Worm (Caenorhabditis elegans) whole organism, late embryonic: Measurements from ENCODE around the gene C26B9.2.

Experiments used
- C08G9.2 ChIP-seq: sonication (generic microtip); optimal IDR thresholded peaks from 2 replicates; lab custom pipeline; 2016; ENCODE audit warnings: mild to moderate bottlenecking, missing genetic modification characterization, moderate library complexity, missing compliant biosample characterization
- C38D4.7 ChIP-seq: fragments of 200-800 bp; sonication (Bioruptor generic); optimal IDR thresholded peaks from 2 replicates; lab custom pipeline; 2018; ENCODE audit warnings: mild to moderate bottlenecking, missing genetic modification characterization, moderate library complexity, missing compliant biosample characterization
- F13H6.1 ChIP-seq: sonication (generic microtip); optimal IDR thresholded peaks from 2 replicates; lab custom pipeline; 2016; ENCODE audit warnings: missing genetic modification characterization, missing compliant biosample characterization
- K09A11.1 ChIP-seq: sonication (generic microtip); optimal IDR thresholded peaks from 2 replicates; lab custom pipeline; 2017; ENCODE audit warnings: antibody characterized with exemption, mild to moderate bottlenecking, missing genetic modification characterization, missing compliant biosample characterization; ENCODE audit not compliant: insufficient read depth
- ama-1 ChIP-seq: fragments of 150-350 bp; optimal IDR thresholded peaks from 2 replicates; lab custom pipeline; 2014
- ceh-14 ChIP-seq: sonication (generic microtip); optimal IDR thresholded peaks from 2 replicates; lab custom pipeline; 2016; ENCODE audit warnings: missing genotype, missing genetic modification characterization, missing compliant biosample characterization
- ceh-19 ChIP-seq: fragments of 200-800 bp; sonication (Bioruptor generic); optimal IDR thresholded peaks from 2 replicates; lab custom pipeline; 2018; ENCODE audit warnings: mild to moderate bottlenecking, missing genetic modification characterization, missing compliant biosample characterization
- ceh-2 ChIP-seq: sonication (generic microtip); optimal IDR thresholded peaks from 2 replicates; lab custom pipeline; 2016; ENCODE audit warnings: missing genotype, missing genetic modification characterization, missing compliant biosample characterization
- ceh-22 ChIP-seq: sonication (generic microtip); optimal IDR thresholded peaks from 2 replicates; lab custom pipeline; 2017; ENCODE audit warnings: missing biosample characterization, missing genetic modification characterization
- ceh-31 ChIP-seq: sonication (generic microtip); optimal IDR thresholded peaks from 2 replicates; lab custom pipeline; 2016; ENCODE audit warnings: missing genetic modification characterization, missing compliant biosample characterization
- ceh-34 ChIP-seq: sonication (generic microtip); optimal IDR thresholded peaks from 2 replicates; lab custom pipeline; 2016; ENCODE audit warnings: mild to moderate bottlenecking, missing genetic modification characterization, missing compliant biosample characterization
- ceh-6 ChIP-seq: fragments of 200-800 bp; sonication (Bioruptor generic); optimal IDR thresholded peaks from 2 replicates; lab custom pipeline; 2018; ENCODE audit warnings: mild to moderate bottlenecking, missing genetic modification characterization, missing compliant biosample characterization
- ceh-9 ChIP-seq: sonication (generic microtip); optimal IDR thresholded peaks from 2 replicates; lab custom pipeline; 2016; ENCODE audit warnings: mild to moderate bottlenecking, missing genetic modification characterization, inconsistent platforms, missing compliant biosample characterization
- dmd-4 ChIP-seq: sonication (generic microtip); optimal IDR thresholded peaks from 2 replicates; lab custom pipeline; 2016; ENCODE audit warnings: borderline replicate concordance, missing genetic modification characterization, missing compliant biosample characterization
- ets-4 ChIP-seq: sonication (generic microtip); optimal IDR thresholded peaks from 2 replicates; lab custom pipeline; 2016; ENCODE audit warnings: missing genetic modification characterization, missing compliant biosample characterization
- fkh-10 ChIP-seq: fragments of 150-350 bp; optimal IDR thresholded peaks from 2 replicates; lab custom pipeline; 2014; ENCODE audit warnings: missing biosample characterization, missing genetic modification reagents, missing genetic modification characterization
- gmeb-2 ChIP-seq: sonication (generic microtip); optimal IDR thresholded peaks from 2 replicates; lab custom pipeline; 2016; ENCODE audit warnings: missing genetic modification characterization, inconsistent platforms, missing compliant biosample characterization
- hlh-6 ChIP-seq: sonication (generic microtip); optimal IDR thresholded peaks from 2 replicates; lab custom pipeline; 2016; ENCODE audit warnings: missing genotype, missing genetic modification characterization, missing compliant biosample characterization
- hlh-8 ChIP-seq: sonication (generic microtip); optimal IDR thresholded peaks from 2 replicates; lab custom pipeline; 2016; ENCODE audit warnings: missing genotype, missing genetic modification characterization, missing compliant biosample characterization
- lin-11 ChIP-seq: fragments of 200-800 bp; sonication (Bioruptor generic); optimal IDR thresholded peaks from 2 replicates; lab custom pipeline; 2018; ENCODE audit warnings: mild to moderate bottlenecking, missing genetic modification characterization, missing compliant biosample characterization
- mec-3 ChIP-seq: sonication (generic microtip); optimal IDR thresholded peaks from 2 replicates; lab custom pipeline; 2016; ENCODE audit warnings: borderline replicate concordance, missing genetic modification characterization, missing compliant biosample characterization
- nfya-1 ChIP-seq: sonication (generic microtip); optimal IDR thresholded peaks from 2 replicates; lab custom pipeline; 2017; ENCODE audit warnings: missing genetic modification characterization, mild to moderate bottlenecking, missing compliant biosample characterization, antibody characterized with exemption, moderate library complexity
- nhr-11 ChIP-seq: fragments of 150-350 bp; optimal IDR thresholded peaks from 2 replicates; lab custom pipeline; 2014; ENCODE audit warnings: missing biosample characterization, missing genetic modification characterization
- nhr-232 ChIP-seq: sonication (generic microtip); optimal IDR thresholded peaks from 2 replicates; lab custom pipeline; 2016; ENCODE audit warnings: missing genetic modification characterization, missing compliant biosample characterization
- odd-2 ChIP-seq: sonication (generic microtip); optimal IDR thresholded peaks from 2 replicates; lab custom pipeline; 2017; ENCODE audit warnings: antibody characterized with exemption, mild to moderate bottlenecking, missing genetic modification characterization, missing compliant biosample characterization
- pag-3 ChIP-seq: sonication (generic microtip); optimal IDR thresholded peaks from 2 replicates; lab custom pipeline; 2016; ENCODE audit warnings: missing compliant biosample characterization, missing genetic modification characterization, borderline replicate concordance
- pat-9 ChIP-seq: fragments of 200-800 bp; sonication (Bioruptor generic); optimal IDR thresholded peaks from 2 replicates; lab custom pipeline; 2018; ENCODE audit warnings: mild to moderate bottlenecking, missing genetic modification characterization, moderate library complexity, missing compliant biosample characterization
- pqm-1 ChIP-seq: sonication (generic microtip); optimal IDR thresholded peaks from 2 replicates; lab custom pipeline; 2016; ENCODE audit warnings: missing genetic modification characterization, missing compliant biosample characterization
- ref-2 ChIP-seq: sonication (generic microtip); optimal IDR thresholded peaks from 2 replicates; lab custom pipeline; 2016; ENCODE audit warnings: missing genetic modification characterization, missing compliant biosample characterization
- sdc-2 ChIP-seq: sonication (generic microtip); optimal IDR thresholded peaks from 2 replicates; lab custom pipeline; 2016; ENCODE audit warnings: missing genotype, missing genetic modification characterization, missing compliant biosample characterization
- sox-2 ChIP-seq: fragments of 200-800 bp; sonication (Bioruptor generic); IDR thresholded peaks from 2 replicates; pipeline ENCODE4 v1.3.6; 2022; ENCODE audit warnings: missing genetic modification reagents, missing genetic modification characterization, missing compliant biosample characterization
- sox-4 ChIP-seq: sonication (generic microtip); optimal IDR thresholded peaks from 2 replicates; lab custom pipeline; 2017; ENCODE audit warnings: mild to moderate bottlenecking, missing genetic modification characterization, inconsistent platforms, missing compliant biosample characterization
- syd-9 ChIP-seq: sonication (generic microtip); optimal IDR thresholded peaks from 2 replicates; lab custom pipeline; 2016; ENCODE audit warnings: mild to moderate bottlenecking, missing genetic modification characterization, moderate library complexity, missing compliant biosample characterization
- tbx-2 ChIP-seq: sonication (generic microtip); optimal IDR thresholded peaks from 2 replicates; lab custom pipeline; 2016; ENCODE audit warnings: missing genetic modification characterization, missing compliant biosample characterization
- unc-42 ChIP-seq: sonication (generic microtip); optimal IDR thresholded peaks from 2 replicates; lab custom pipeline; 2016; ENCODE audit warnings: missing genotype, missing genetic modification characterization, missing compliant biosample characterization
- unc-86 ChIP-seq: sonication (generic microtip); optimal IDR thresholded peaks from 2 replicates; lab custom pipeline; 2016; ENCODE audit warnings: missing genetic modification characterization, missing compliant biosample characterization

Gene C26B9.2

ce11 chrX:5348529-5349148 is 8.7 kb downstream of the C26B9.2 start, which contains the start of gene syx-3:
Gene syx-3, plus strand, starts transcription at chrX:5349098.
- TF ChIP-seq odd-2 (tag; lab: Kevin White, UChicago) (no peak), lin-11 (tag; lab: Kevin White, UChicago) (no peak), ceh-22 (no peak), nhr-232 (tag; lab: Kevin White, UChicago) (no peak), sox-2 (GFP tag; lab: Robert Waterston, UW) (no peak), K09A11.1 (no peak), ama-1 (lab: Kevin White, UChicago) (no peak), ref-2 (no peak), mec-3 (tag; lab: Kevin White, UChicago) (no peak), hlh-8 (tag; lab: Kevin White, UChicago) (no peak), dmd-4 (tag; lab: Kevin White, UChicago) (no peak)

ce11 chrX:5354022-5354876 is 14.3 kb downstream of the C26B9.2 start, which contains the start of gene pfn-2:
Gene pfn-2, minus strand, starts transcription at chrX:5354072.
- TF ChIP-seq ceh-31 (tag; lab: Kevin White, UChicago) = peak; percentile 62
- peak; percentile 10 for TF ChIP-seq nfya-1 (tag; lab: Kevin White, UChicago)
- no peak for TF ChIP-seq ama-1 (lab: Kevin White, UChicago)
- peak; percentile 66 for TF ChIP-seq ceh-19 (GFP tag; lab: Kevin White, UChicago)
- TF ChIP-seq hlh-6 = peak; percentile 9
- peak; percentile 18 for TF ChIP-seq dmd-4 (tag; lab: Kevin White, UChicago)
- peak; percentile 20 for TF ChIP-seq sox-4 (tag; lab: Kevin White, UChicago)
- TF ChIP-seq C08G9.2 (tag; lab: Kevin White, UChicago) = peak; percentile 52
- TF ChIP-seq F13H6.1 (tag; lab: Kevin White, UChicago) = peak; percentile 32
- TF ChIP-seq ceh-2 (tag; lab: Kevin White, UChicago) = peak; percentile 50
- no peak for TF ChIP-seq fkh-10 (GFP tag; lab: Kevin White, UChicago)
- TF ChIP-seq sdc-2 = peak; percentile 27
- TF ChIP-seq ceh-14 (tag; lab: Kevin White, UChicago) = peak; percentile 38
- TF ChIP-seq ceh-6 (GFP tag; lab: Kevin White, UChicago) = peak; percentile 48
- peak; percentile 18 for TF ChIP-seq ceh-9 (tag; lab: Kevin White, UChicago)
- TF ChIP-seq tbx-2 (tag; lab: Kevin White, UChicago) = peak; percentile 20
- peak; percentile 45 for TF ChIP-seq pat-9 (tag; lab: Kevin White, UChicago)
- peak; percentile 68 for TF ChIP-seq ceh-34
- no peak for TF ChIP-seq nhr-11 (tag; lab: Kevin White, UChicago)
- no peak for TF ChIP-seq pqm-1
- TF ChIP-seq ets-4 (tag; lab: Kevin White, UChicago) = no peak

- TF ChIP-seq unc-86 (tag; lab: Kevin White, UChicago) (no peak), gmeb-2 (tag; lab: Kevin White, UChicago) (no peak), C38D4.7 (GFP tag; lab: Kevin White, UChicago) (no peak), syd-9 (tag; lab: Kevin White, UChicago) (no peak), tbx-2 (tag; lab: Kevin White, UChicago) (no peak), ref-2 (no peak), nfya-1 (tag; lab: Kevin White, UChicago) (no peak), ceh-22 (no peak), pag-3 (no peak), unc-42 (tag; lab: Kevin White, UChicago) (no peak)
These were observed 15.3 kb downstream of the C26B9.2 start for ce11 chrX:5355253-5355652.
